Worm (Caenorhabditis elegans): ENCODE measurements around the gene Y17D7C.1.

- TF ChIP-seq nhr-10 (tag; optimal IDR thresholded peaks at IDR 0.05) = no peak
- no peak for TF ChIP-seq dpl-1 (GFP tag; optimal IDR thresholded peaks at IDR 0.05)
- no peak for TF ChIP-seq F26F4.8 (GFP tag; conservative IDR thresholded peaks at IDR 0.05)
- TF ChIP-seq ces-1 (GFP tag; optimal IDR thresholded peaks at IDR 0.05) = no peak
- no peak for TF ChIP-seq nhr-77 (tag; optimal IDR thresholded peaks at IDR 0.05)
- no peak for TF ChIP-seq lsy-2 (tag; optimal IDR thresholded peaks at IDR 0.05)
Measured at ce11 chrV:18664026-18664425, 42.3 kb upstream of the Y17D7C.1 start, which contains the start of gene Y69H2.3.
